Fruit fly (Drosophila melanogaster) whole organism, embryonic: ENCODE results near the gene lectin-37Da.

Source experiments
- Ada2b ChIP-seq: fragments of 200-800 bp; sonication (Bioruptor generic); IDR thresholded peaks from 2 replicates; pipeline ENCODE4 v1.3.6; 2022; ENCODE audit warnings: missing biosample characterization, missing genetic modification characterization
- Bteb2 ChIP-seq: fragments of 200-800 bp; sonication (Bioruptor generic); optimal IDR thresholded peaks from 2 replicates; lab custom pipeline; 2016; ENCODE audit warnings: missing biosample characterization, missing genetic modification characterization
- CG11504 ChIP-seq: fragments of 200-800 bp; sonication (Bioruptor generic); optimal IDR thresholded peaks from 3 replicates; lab custom pipeline; 2019; ENCODE audit warnings: missing biosample characterization, mild to moderate bottlenecking, missing genetic modification characterization, moderate library complexity
- CG13123 ChIP-seq: fragments of 200-800 bp; sonication (Bioruptor generic); optimal IDR thresholded peaks from 2 replicates; lab custom pipeline; 2016; ENCODE audit warnings: missing biosample characterization, missing genetic modification characterization
- CG13296 ChIP-seq: fragments of 200-800 bp; sonication (Bioruptor generic); optimal IDR thresholded peaks from 3 replicates; lab custom pipeline; 2018; ENCODE audit warnings: missing biosample characterization, mild to moderate bottlenecking, missing genetic modification characterization
- CG14860 ChIP-seq: fragments of 200-800 bp; sonication (Bioruptor generic); IDR thresholded peaks from 3 replicates; pipeline ENCODE4 v1.3.6; 2022; ENCODE audit warnings: missing biosample characterization, missing genetic modification characterization; ENCODE audit not compliant: partially characterized antibody
- CG17912 ChIP-seq: fragments of 200-800 bp; sonication (Bioruptor generic); optimal IDR thresholded peaks from 2 replicates; lab custom pipeline; 2018; ENCODE audit warnings: missing biosample characterization, mild to moderate bottlenecking, missing genetic modification characterization
- CG18011 ChIP-seq: fragments of 200-800 bp; sonication (Bioruptor generic); optimal IDR thresholded peaks from 2 replicates; lab custom pipeline; 2017; ENCODE audit warnings: missing biosample characterization, missing genetic modification characterization, mild to moderate bottlenecking, moderate library complexity, missing genotype
- CG2129 ChIP-seq: fragments of 200-800 bp; sonication (Bioruptor generic); IDR thresholded peaks from 2 replicates; pipeline ENCODE4 v1.3.6; 2022; ENCODE audit warnings: missing biosample characterization, missing genetic modification characterization; ENCODE audit not compliant: partially characterized antibody
- CG2875 ChIP-seq: fragments of 200-800 bp; sonication (Bioruptor generic); optimal IDR thresholded peaks from 2 replicates; lab custom pipeline; 2017; ENCODE audit warnings: missing biosample characterization, mild to moderate bottlenecking, missing genetic modification characterization, missing genetic modification reagents
- CG31441 ChIP-seq: fragments of 200-800 bp; sonication (Bioruptor generic); IDR thresholded peaks from 2 replicates; pipeline ENCODE4 v1.3.6; 2022; ENCODE audit warnings: missing biosample characterization, missing genetic modification characterization
- CG32767 ChIP-seq: fragments of 200-800 bp; sonication (Bioruptor generic); IDR thresholded peaks from 2 replicates; pipeline ENCODE4 v1.3.6; 2022; ENCODE audit warnings: missing biosample characterization, missing genetic modification characterization
- CG32772 ChIP-seq: fragments of 200-800 bp; sonication (Bioruptor generic); IDR thresholded peaks from 2 replicates; pipeline ENCODE4 v1.3.6; 2022; ENCODE audit warnings: missing biosample characterization, missing genetic modification characterization
- CG3281 ChIP-seq: fragments of 200-800 bp; sonication (Bioruptor generic); optimal IDR thresholded peaks from 3 replicates; lab custom pipeline; 2017; ENCODE audit warnings: missing biosample characterization, mild to moderate bottlenecking, missing genetic modification characterization
- CG5180 ChIP-seq: fragments of 200-800 bp; sonication (Bioruptor generic); optimal IDR thresholded peaks from 3 replicates; lab custom pipeline; 2017; ENCODE audit warnings: missing biosample characterization, missing genetic modification characterization, mild to moderate bottlenecking, moderate library complexity, missing genetic modification reagents
- CG5245 ChIP-seq: fragments of 200-800 bp; sonication (Bioruptor generic); optimal IDR thresholded peaks from 3 replicates; lab custom pipeline; 2016; ENCODE audit warnings: missing biosample characterization, missing genetic modification characterization
- CG5953 ChIP-seq: fragments of 200-800 bp; sonication (Bioruptor generic); IDR thresholded peaks from 2 replicates; pipeline ENCODE4 v1.3.6; 2022; ENCODE audit warnings: missing biosample characterization, missing genetic modification characterization
- CG6654 ChIP-seq: fragments of 200-800 bp; sonication (Bioruptor generic); optimal IDR thresholded peaks from 2 replicates; lab custom pipeline; 2017; ENCODE audit warnings: missing biosample characterization, mild to moderate bottlenecking, missing genetic modification characterization
- CG7839 ChIP-seq: fragments of 200-800 bp; sonication (Bioruptor generic); optimal IDR thresholded peaks from 3 replicates; lab custom pipeline; 2018; ENCODE audit warnings: missing biosample characterization, mild to moderate bottlenecking, missing genetic modification characterization, moderate library complexity
- CG7963 ChIP-seq: fragments of 200-800 bp; sonication (Bioruptor generic); IDR thresholded peaks from 3 replicates; pipeline ENCODE4 v1.3.6; 2022; ENCODE audit warnings: missing biosample characterization, missing genetic modification characterization; ENCODE audit not compliant: partially characterized antibody
- CG8765 ChIP-seq: fragments of 200-800 bp; sonication (Bioruptor generic); IDR thresholded peaks from 2 replicates; pipeline ENCODE4 v1.3.6; 2022; ENCODE audit warnings: missing biosample characterization, missing genetic modification characterization
- Dbx ChIP-seq: fragments of 200-800 bp; sonication (Bioruptor generic); IDR thresholded peaks from 3 replicates; pipeline ENCODE4 v1.3.6; 2022; ENCODE audit warnings: missing biosample characterization, missing genetic modification characterization
- Dip2 ChIP-seq: fragments of 200-800 bp; sonication (Bioruptor generic); IDR thresholded peaks from 2 replicates; pipeline ENCODE4 v1.3.6; 2022; ENCODE audit warnings: missing biosample characterization, missing genetic modification characterization
- Dp ChIP-seq: fragments of 200-800 bp; sonication (Bioruptor generic); optimal IDR thresholded peaks from 2 replicates; lab custom pipeline; 2018; ENCODE audit warnings: missing biosample characterization, mild to moderate bottlenecking, missing genetic modification characterization, moderate library complexity
- HLH3B ChIP-seq: fragments of 200-800 bp; sonication (Bioruptor generic); IDR thresholded peaks from 2 replicates; pipeline ENCODE4 v1.3.6; 2022; ENCODE audit warnings: missing biosample characterization, missing genetic modification characterization
- HLH4C ChIP-seq: fragments of 200-800 bp; sonication (Bioruptor generic); IDR thresholded peaks from 3 replicates; pipeline ENCODE4 v1.3.6; 2022; ENCODE audit warnings: missing biosample characterization, missing genetic modification characterization; ENCODE audit not compliant: partially characterized antibody
- Hmr ChIP-seq: fragments of 200-800 bp; sonication (Bioruptor generic); optimal IDR thresholded peaks from 3 replicates; lab custom pipeline; 2017; ENCODE audit warnings: mild to moderate bottlenecking, missing biosample characterization, missing genetic modification reagents, missing genetic modification characterization
- MESR4 ChIP-seq: fragments of 200-800 bp; sonication (Bioruptor generic); optimal IDR thresholded peaks from 2 replicates; lab custom pipeline; 2018; ENCODE audit warnings: missing biosample characterization, mild to moderate bottlenecking, missing genetic modification characterization, moderate library complexity
- Sry-δ ChIP-seq: fragments of 200-800 bp; sonication (Bioruptor generic); optimal IDR thresholded peaks from 2 replicates; lab custom pipeline; 2016; ENCODE audit warnings: missing biosample characterization, missing genetic modification characterization
- Stat92E ChIP-seq, 3 experiments: fragments of >200 bp in 2 of 3; fragments of 200-800 bp in 1 of 3; sonication (Bioruptor generic) in 1 of 3; optimal IDR thresholded peaks; 2 replicates each; lab custom pipeline; 2017 to 2019; ENCODE audit warnings: missing biosample characterization in 3 of 3, missing genetic modification characterization in 3 of 3, mild to moderate bottlenecking in 1 of 3, moderate library complexity in 1 of 3
- chinmo ChIP-seq: fragments of 200-800 bp; sonication (Bioruptor generic); IDR thresholded peaks from 4 replicates; pipeline ENCODE4 v1.3.6; 2022; ENCODE audit warnings: missing biosample characterization, missing genetic modification characterization; ENCODE audit not compliant: partially characterized antibody
- croc ChIP-seq: fragments of 200-800 bp; sonication (Bioruptor generic); conservative IDR thresholded peaks from 3 replicates; pipeline ENCODE4 v1.3.6; 2022; ENCODE audit warnings: missing biosample characterization, missing genetic modification characterization
- dmrt11E ChIP-seq: fragments of 200-800 bp; sonication (Bioruptor generic); optimal IDR thresholded peaks from 3 replicates; lab custom pipeline; 2018; ENCODE audit warnings: missing biosample characterization, mild to moderate bottlenecking, missing genetic modification characterization, moderate library complexity
- dmrt99B ChIP-seq: fragments of 200-800 bp; sonication (Bioruptor generic); optimal IDR thresholded peaks from 2 replicates; lab custom pipeline; 2018; ENCODE audit warnings: missing biosample characterization, mild to moderate bottlenecking, missing genetic modification characterization, moderate library complexity
- gro ChIP-seq: fragments of 200-800 bp; sonication (Bioruptor generic); optimal IDR thresholded peaks from 2 replicates; lab custom pipeline; 2016; ENCODE audit warnings: missing biosample characterization, missing genetic modification characterization
- her ChIP-seq: fragments of 200-800 bp; sonication (Bioruptor generic); optimal IDR thresholded peaks from 2 replicates; lab custom pipeline; 2016; ENCODE audit warnings: missing biosample characterization, missing genetic modification characterization
- ind ChIP-seq: fragments of 200-800 bp; sonication (Bioruptor generic); optimal IDR thresholded peaks from 3 replicates; lab custom pipeline; 2016; ENCODE audit warnings: missing biosample characterization, missing genetic modification characterization
- jigr1 ChIP-seq: fragments of 200-800 bp; sonication (Bioruptor generic); IDR thresholded peaks from 3 replicates; pipeline ENCODE4 v1.3.6; 2022; ENCODE audit warnings: missing biosample characterization, missing genetic modification characterization
- kay ChIP-seq: fragments of 200-800 bp; sonication (Bioruptor generic); optimal IDR thresholded peaks from 2 replicates; lab custom pipeline; 2016; ENCODE audit warnings: missing biosample characterization, missing genetic modification characterization
- sug ChIP-seq: fragments of 200-800 bp; optimal IDR thresholded peaks from 2 replicates; lab custom pipeline; 2019; ENCODE audit warnings: missing biosample characterization, mild to moderate bottlenecking, missing genetic modification characterization, moderate library complexity
- unc-4 ChIP-seq: fragments of 200-800 bp; sonication (Bioruptor generic); IDR thresholded peaks from 2 replicates; pipeline ENCODE4 v1.3.6; 2022; ENCODE audit warnings: missing biosample characterization, missing genetic modification characterization; ENCODE audit not compliant: partially characterized antibody

Gene lectin-37Da

DNA sequence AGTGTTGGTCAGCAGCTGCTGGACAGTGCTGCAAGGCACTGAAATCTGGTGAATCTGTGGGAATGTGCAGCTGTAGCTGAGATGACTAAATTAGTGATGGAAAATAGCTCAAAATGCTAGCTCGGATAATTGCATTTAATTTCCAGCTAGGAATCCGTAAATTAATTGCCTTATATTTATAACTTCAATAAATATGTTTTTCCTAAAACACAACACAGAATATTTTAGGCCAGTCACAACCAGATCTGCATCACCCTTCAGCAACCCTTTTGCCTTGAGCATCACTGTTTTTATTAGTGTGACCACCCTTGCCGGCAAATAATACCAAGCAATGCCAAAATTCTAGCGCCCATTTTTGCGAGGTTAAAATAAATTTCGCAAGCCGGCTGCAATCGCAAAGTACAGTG, 26.6 kb downstream of the lectin-37Da start, which contains the start of gene Hs2st (continued):
- TF ChIP-seq chinmo (GFP tag; lab: Robert Waterston, UW) = peak; percentile 79; the same call in 3 of the 4 replicates
- peak; percentile 97 for TF ChIP-seq ind (GFP tag; lab: Kevin White, UChicago)
- TF ChIP-seq Dip2 (GFP tag; lab: Robert Waterston, UW) = peak; percentile 39; the same call in 1 of the 2 replicates
- peak; percentile 69 for TF ChIP-seq CG6654
- no peak for TF ChIP-seq HLH4C (GFP tag; lab: Robert Waterston, UW)
- TF ChIP-seq Dp = peak; percentile 67
- TF ChIP-seq CG8765 = peak; percentile 91
- TF ChIP-seq CG17912 (GFP tag; lab: Kevin White, UChicago) = peak; percentile 57
- peak; percentile 94 for TF ChIP-seq sug (tag; lab: Kevin White, UChicago)
- peak; percentile 86 for TF ChIP-seq dmrt99B (tag; lab: Kevin White, UChicago)
- peak; percentile 86 for TF ChIP-seq HLH3B (GFP tag; lab: Robert Waterston, UW)
- peak; percentile 84 for TF ChIP-seq CG13296 (GFP tag; lab: Kevin White, UChicago)
- 0 out of 2 replicates have a peak, but pooled peaks have one; percentile 44 for TF ChIP-seq unc-4 (GFP tag; lab: Robert Waterston, UW)
- TF ChIP-seq CG5953 (GFP tag; lab: Robert Waterston, UW) = peak; percentile 82
- peak; percentile 91 for TF ChIP-seq CG7839 (tag; lab: Kevin White, UChicago)
- TF ChIP-seq kay = peak; percentile 91
- TF ChIP-seq CG18011 (GFP tag; lab: Kevin White, UChicago) = peak; percentile 86
- TF ChIP-seq her (GFP tag; lab: Kevin White, UChicago) = peak; percentile 86
- peak; percentile 90 for TF ChIP-seq CG5245 (GFP tag; lab: Kevin White, UChicago)
- TF ChIP-seq CG32767 (GFP tag; lab: Robert Waterston, UW) = peak; percentile 83
- peak; percentile 85; the same call in 2 of the 3 replicates for TF ChIP-seq jigr1 (GFP tag; lab: Robert Waterston, UW)
- TF ChIP-seq Ada2b (GFP tag; lab: Robert Waterston, UW) = peak; percentile 90
- TF ChIP-seq CG13123 (GFP tag; lab: Kevin White, UChicago) = peak; percentile 90
- TF ChIP-seq Hmr (GFP tag; lab: Kevin White, UChicago) = peak; percentile 95
- TF ChIP-seq croc = peak; percentile 91
- TF ChIP-seq MESR4 (GFP tag; lab: Kevin White, UChicago) = peak; percentile 42
- peak; percentile 96 for TF ChIP-seq Dbx (GFP tag; lab: Robert Waterston, UW)
- TF ChIP-seq CG5180 (GFP tag; lab: Kevin White, UChicago) = peak; percentile 52
- TF ChIP-seq CG2129 (GFP tag; lab: Robert Waterston, UW) = no peak
- no peak for TF ChIP-seq CG7963 (GFP tag; lab: Robert Waterston, UW)
- peak; percentile 96 for TF ChIP-seq gro (GFP tag; lab: Kevin White, UChicago)
- peak; percentile 89 for TF ChIP-seq dmrt11E (tag; lab: Kevin White, UChicago)
- TF ChIP-seq CG14860 (GFP tag; lab: Robert Waterston, UW) = no peak
- TF ChIP-seq Stat92E (GFP tag; optimal IDR thresholded peaks at IDR 0.05; lab: Kevin White, UChicago) = peak in 1 of 3 experiments; percentile 59
- TF ChIP-seq CG31441 = no peak; the same call in 1 of the 2 replicates
- peak; percentile 95 for TF ChIP-seq CG32772 (GFP tag; lab: Robert Waterston, UW)
- TF ChIP-seq Sry-δ (GFP tag; lab: Kevin White, UChicago) = peak; percentile 82
- peak; percentile 81 for TF ChIP-seq CG2875 (GFP tag; lab: Kevin White, UChicago)
- peak; percentile 90 for TF ChIP-seq CG3281
- peak; percentile 89 for TF ChIP-seq CG11504 (tag; lab: Kevin White, UChicago)
- TF ChIP-seq Bteb2 = peak; percentile 95
- TF ChIP-seq, all 482 proteins: peak for 429
